Worm (Caenorhabditis elegans) whole organism, L4/young adult: ENCODE data around the gene mtq-2.
"Not testable (repeated sequence)": the region's sequence is repeated elsewhere in the genome, so short reads cannot be mapped to it uniquely, and the experiment has no call there.

Experiments
- W03F9.2 ChIP-seq: fragments of 150-350 bp; optimal IDR thresholded peaks from 2 replicates; lab custom pipeline; 2014; ENCODE audit warnings: missing biosample characterization, missing genetic modification characterization
- dao-5 ChIP-seq: sonication (generic microtip); optimal IDR thresholded peaks from 2 replicates; lab custom pipeline; 2016; ENCODE audit warnings: missing genotype, missing genetic modification characterization, moderate library complexity, missing compliant biosample characterization
- him-1 ChIP-seq: sonication (generic microtip); optimal IDR thresholded peaks from 2 replicates; lab custom pipeline; 2016; ENCODE audit warnings: missing genotype, missing genetic modification reagents, missing genetic modification characterization, missing compliant biosample characterization

Gene mtq-2

ce11 chrII:2189357-2189756 lies at the start of gene mtq-2:
TSS of gene mtq-2 (minus strand) at chrII:2189457.
- TF ChIP-seq him-1 (tag; lab: Kevin White, UChicago): no peak
- no peak for TF ChIP-seq dao-5
- TF ChIP-seq W03F9.2 (tag; lab: Kevin White, UChicago): no peak

ce11 chrII:2236352-2236751 lies 47.1 kb upstream of the mtq-2 start:
- TF ChIP-seq dao-5: no peak
- TF ChIP-seq him-1 (tag; lab: Kevin White, UChicago): no peak

ce11 chrII:2233240-2233639 lies 44.0 kb upstream of the mtq-2 start, which contains the start of gene cct-3:
TSS of gene cct-3 (plus strand) at chrII:2233540.
- TF ChIP-seq dao-5 (no peak), W03F9.2 (tag; lab: Kevin White, UChicago) (no peak), him-1 (tag; lab: Kevin White, UChicago) (no peak)

- TF ChIP-seq W03F9.2 (tag; lab: Kevin White, UChicago); him-1 (tag; lab: Kevin White, UChicago); dao-5: not testable (repeated sequence)
Measured at ce11 chrII:2232429-2232828, 43.2 kb upstream of the mtq-2 start, which contains the start of gene F54A3.6. TSS of gene F54A3.6 (minus strand) at chrII:2232470.

- TF ChIP-seq him-1 (tag; lab: Kevin White, UChicago) (no peak), dao-5 (no peak), W03F9.2 (tag; lab: Kevin White, UChicago) (no peak)
Measured at ce11 chrII:2230368-2230767, 41.1 kb upstream of the mtq-2 start.

ce11 chrII:2225608-2226007 lies 36.4 kb upstream of the mtq-2 start, which contains the start of gene F54A3.5:
TSS of gene F54A3.5 (minus strand) at chrII:2225708.
- no peak for TF ChIP-seq W03F9.2 (tag; lab: Kevin White, UChicago)
- TF ChIP-seq dao-5: no peak
- no peak for TF ChIP-seq him-1 (tag; lab: Kevin White, UChicago)

ce11 chrII:2223467-2223866 lies 34.2 kb upstream of the mtq-2 start, which contains the start of gene cbs-2:
TSS of gene cbs-2 (minus strand) at chrII:2223567.
- no peak for TF ChIP-seq dao-5
- TF ChIP-seq him-1 (tag; lab: Kevin White, UChicago): no peak
- TF ChIP-seq W03F9.2 (tag; lab: Kevin White, UChicago): no peak

ce11 chrII:2221196-2221896 lies 32.1 kb upstream of the mtq-2 start:
- TF ChIP-seq him-1 (tag; lab: Kevin White, UChicago) (no peak), dao-5 (no peak), W03F9.2 (tag; lab: Kevin White, UChicago) (no peak)

- TF ChIP-seq W03F9.2 (tag; lab: Kevin White, UChicago) (no peak), dao-5 (no peak), him-1 (tag; lab: Kevin White, UChicago) (no peak)
Measured at ce11 chrII:2219880-2220279, 30.6 kb upstream of the mtq-2 start, which contains the start of gene Y59C2A.3. TSS of gene Y59C2A.3 (minus strand) at chrII:2219921.

- TF ChIP-seq dao-5 (no peak), W03F9.2 (tag; lab: Kevin White, UChicago) (no peak), him-1 (tag; lab: Kevin White, UChicago) (no peak)
Measured at ce11 chrII:2216940-2217664, 27.8 kb upstream of the mtq-2 start.

ce11 chrII:2215512-2215911 lies 26.3 kb upstream of the mtq-2 start:
- TF ChIP-seq dao-5: no peak
- no peak for TF ChIP-seq W03F9.2 (tag; lab: Kevin White, UChicago)
- no peak for TF ChIP-seq him-1 (tag; lab: Kevin White, UChicago)

ce11 chrII:2207812-2208211 lies 18.6 kb upstream of the mtq-2 start, which contains the start of gene Y59C2A.1:
TSS of gene Y59C2A.1 (plus strand) at chrII:2208112.
- TF ChIP-seq dao-5 (no peak), W03F9.2 (tag; lab: Kevin White, UChicago) (no peak), him-1 (tag; lab: Kevin White, UChicago) (no peak)

ce11 chrII:2206064-2206722 lies 16.9 kb upstream of the mtq-2 start:
- TF ChIP-seq dao-5 (no peak), him-1 (tag; lab: Kevin White, UChicago) (no peak), W03F9.2 (tag; lab: Kevin White, UChicago) (no peak)
